Fruit fly (Drosophila melanogaster): ENCODE measurements around the gene CG31709.

The CG31709 gene

dm6 chr2L:9529858-9530378 lies 49.5 kb downstream of the CG31709 start (continued):
- TF ChIP-seq mirr (GFP tag; optimal IDR thresholded peaks at IDR 0.05) (peak; percentile 36), Drgx (GFP tag; IDR thresholded peaks at IDR 0.05) (peak; percentile 27; the same call in 1 of the 2 replicates), CG18011 (GFP tag; optimal IDR thresholded peaks at IDR 0.05) (no peak), zfh1 (GFP tag; IDR thresholded peaks at IDR 0.05) (no peak), CG15073 (GFP tag; optimal IDR thresholded peaks at IDR 0.05) (no peak), CG4707 (GFP tag; optimal IDR thresholded peaks at IDR 0.05) (no peak), vnd (GFP tag; IDR thresholded peaks at IDR 0.05; ENCODE audit: partially characterized antibody) (no peak), CG9437 (GFP tag; optimal IDR thresholded peaks at IDR 0.05) (no peak), CG3281 (GFP tag; optimal IDR thresholded peaks at IDR 0.05) (peak; percentile 31), sug (tag; optimal IDR thresholded peaks at IDR 0.05) (no peak), hkb (optimal IDR thresholded peaks at IDR 0.05) (no peak), hkb (GFP tag; IDR thresholded peaks at IDR 0.05) (no peak), CG18764 (GFP tag; optimal IDR thresholded peaks at IDR 0.05) (no peak), chn (GFP tag; optimal IDR thresholded peaks at IDR 0.05) (no peak), CG6765 (GFP tag; optimal IDR thresholded peaks at IDR 0.05) (peak; percentile 7), Taf1 (GFP tag; IDR thresholded peaks at IDR 0.05) (no peak), CG7372 (GFP tag; IDR thresholded peaks at IDR 0.05) (no peak), gce (GFP tag; IDR thresholded peaks at IDR 0.05) (no peak), Nf-YC (tag; optimal IDR thresholded peaks at IDR 0.05) (no peak), CG13287 (GFP tag; IDR thresholded peaks at IDR 0.05; ENCODE audit: partially characterized antibody) (no peak), Atf6 (GFP tag; IDR thresholded peaks at IDR 0.05) (no peak), nau (GFP tag; optimal IDR thresholded peaks at IDR 0.05) (no peak), CG18599 (GFP tag; optimal IDR thresholded peaks at IDR 0.05) (peak; percentile 8), Dip2 (GFP tag; IDR thresholded peaks at IDR 0.05) (no peak), CG16779 (GFP tag; IDR thresholded peaks at IDR 0.05) (no peak)

dm6 chr2L:9528215-9528614 lies 51.2 kb downstream of the CG31709 start, which contains the start of gene CG31883:
Gene CG31883, plus strand, starts transcription at chr2L:9528515.
- TF ChIP-seq sisA (GFP tag; IDR thresholded peaks at IDR 0.05) = no peak
- no peak for TF ChIP-seq Trl (optimal IDR thresholded peaks at IDR 0.05)
- TF ChIP-seq Trl (GFP tag; optimal IDR thresholded peaks at IDR 0.05) = no peak
- no peak for TF ChIP-seq CG3838 (GFP tag; optimal IDR thresholded peaks at IDR 0.05)
- no peak for TF ChIP-seq amos (GFP tag; IDR thresholded peaks at IDR 0.05; ENCODE audit: partially characterized antibody)
- no peak for TF ChIP-seq eve (GFP tag; optimal IDR thresholded peaks at IDR 0.05)
- TF ChIP-seq CG17802 (tag; optimal IDR thresholded peaks at IDR 0.05) = no peak
- TF ChIP-seq unpg (GFP tag; optimal IDR thresholded peaks at IDR 0.05) = no peak
- no peak for TF ChIP-seq Nf-YC (tag; optimal IDR thresholded peaks at IDR 0.05)
- TF ChIP-seq CG7745 (tag; optimal IDR thresholded peaks at IDR 0.05) = no peak
- no peak for TF ChIP-seq CG11085 (GFP tag; IDR thresholded peaks at IDR 0.05)
- TF ChIP-seq Stat92E (GFP tag; optimal IDR thresholded peaks at IDR 0.05) = no peak
- TF ChIP-seq CG4617 (GFP tag; optimal IDR thresholded peaks at IDR 0.05; ENCODE audit: borderline replicate concordance) = no peak
- no peak for TF ChIP-seq CG4360 (GFP tag; IDR thresholded peaks at IDR 0.05)
- TF ChIP-seq CG7839 (tag; optimal IDR thresholded peaks at IDR 0.05) = no peak

Data from whole organism, embryonic.